Worm (Caenorhabditis elegans): ENCODE measurements around the gene B0564.2.

B0564.2 gene

ce11 chrIV:13078342-13078741, 29.1 kb upstream of the B0564.2 start:
- TF ChIP-seq vab-7 (GFP tag; IDR thresholded peaks at IDR 0.05), result 0 out of 2 replicates have a peak, but pooled peaks have one; percentile 7
- TF ChIP-seq fos-1 (tag; optimal IDR thresholded peaks at IDR 0.05), result no peak
- no peak for TF ChIP-seq Y5F2A.4 (GFP tag; optimal IDR thresholded peaks at IDR 0.05)
- TF ChIP-seq R02D3.7 (tag; optimal IDR thresholded peaks at IDR 0.05), result no peak
- no peak for TF ChIP-seq aha-1 (tag)
- no peak for TF ChIP-seq mdt-29 (GFP tag; IDR thresholded peaks at IDR 0.05)
- no peak for TF ChIP-seq mxl-2 (GFP tag; conservative IDR thresholded peaks at IDR 0.05)
- TF ChIP-seq Y105C5A.15 (GFP tag; IDR thresholded peaks at IDR 0.05), result no peak
- TF ChIP-seq ZK546.5 (tag; optimal IDR thresholded peaks at IDR 0.05), result no peak
- no peak for TF ChIP-seq ceh-32 (tag; optimal IDR thresholded peaks at IDR 0.05; ENCODE audit: poor library complexity)
- no peak for TF ChIP-seq egl-27 (tag; optimal IDR thresholded peaks at IDR 0.05)
- TF ChIP-seq nhr-6 (tag; optimal IDR thresholded peaks at IDR 0.05), result no peak
- TF ChIP-seq lin-38 (GFP tag; IDR thresholded peaks at IDR 0.05), result no peak
- no peak for TF ChIP-seq dpl-1 (GFP tag; optimal IDR thresholded peaks at IDR 0.05)
- TF ChIP-seq snpc-4 (tag; optimal IDR thresholded peaks at IDR 0.05), result no peak
- peak in 1 of 2 experiments; percentile 96 for TF ChIP-seq unc-62 (GFP tag; optimal IDR thresholded peaks at IDR 0.05 in 1 of 2)
- TF ChIP-seq unc-62 (tag; optimal IDR thresholded peaks at IDR 0.05), result no peak

- TF ChIP-seq nhr-77 (tag; optimal IDR thresholded peaks at IDR 0.05) (no peak), vab-7 (GFP tag; IDR thresholded peaks at IDR 0.05) (no peak), mdl-1 (tag; optimal IDR thresholded peaks at IDR 0.05) (peak in 1 of 2 experiments; percentile 28), F37D6.2 (tag; optimal IDR thresholded peaks at IDR 0.05) (no peak), mxl-3 (GFP tag; optimal IDR thresholded peaks at IDR 0.05) (peak; percentile 60), nhr-28 (tag; optimal IDR thresholded peaks at IDR 0.05) (peak; percentile 76), hlh-30 (tag; optimal IDR thresholded peaks at IDR 0.05; ENCODE audit: insufficient read depth) (peak; percentile 55), cey-2 (tag; optimal IDR thresholded peaks at IDR 0.05; ENCODE audit: borderline replicate concordance, insufficient read depth) (peak; percentile 80), hlh-11 (tag; optimal IDR thresholded peaks at IDR 0.05) (peak; percentile 67), unc-130 (GFP tag; optimal IDR thresholded peaks at IDR 0.05) (no peak), daf-8 (GFP tag; IDR thresholded peaks at IDR 0.05) (no peak), dve-1 (tag; optimal IDR thresholded peaks at IDR 0.05; ENCODE audit: insufficient read depth) (peak; percentile 21), nhr-6 (tag; optimal IDR thresholded peaks at IDR 0.05) (no peak), spr-1 (tag; optimal IDR thresholded peaks at IDR 0.05) (no peak)
Measured at ce11 chrIV:13079119-13079518, 28.3 kb upstream of the B0564.2 start, which contains the start of gene C39E9.8. Gene C39E9.8 (plus strand): TSS chrIV:13079446.

ce11 chrIV:13080185-13080584, 27.3 kb upstream of the B0564.2 start:
- TF ChIP-seq ceh-20 (GFP tag; IDR thresholded peaks at IDR 0.05) (no peak), nhr-28 (tag; optimal IDR thresholded peaks at IDR 0.05) (peak; percentile 92), hlh-11 (tag; optimal IDR thresholded peaks at IDR 0.05) (peak; percentile 20), nhr-11 (tag; optimal IDR thresholded peaks at IDR 0.05) (peak; percentile 89), R02D3.7 (tag; optimal IDR thresholded peaks at IDR 0.05) (no peak), mdl-1 (tag; optimal IDR thresholded peaks at IDR 0.05) (peak in 1 of 2 experiments; percentile 5), spr-1 (tag; optimal IDR thresholded peaks at IDR 0.05) (no peak)

- TF ChIP-seq unc-62 (GFP tag; optimal IDR thresholded peaks at IDR 0.05 in 1 of 2) (peak in 1 of 2 experiments; percentile 94), unc-62 (tag; optimal IDR thresholded peaks at IDR 0.05) (no peak), mxl-2 (GFP tag; conservative IDR thresholded peaks at IDR 0.05) (no peak), aha-1 (tag) (peak; percentile 9), nhr-25 (tag; optimal IDR thresholded peaks at IDR 0.05; ENCODE audit: borderline replicate concordance, insufficient read depth) (peak; percentile 8)
Measured at ce11 chrIV:13080861-13081260, 26.6 kb upstream of the B0564.2 start.

ce11 chrIV:13082106-13082505, 25.4 kb upstream of the B0564.2 start:
- TF ChIP-seq tra-1 (GFP tag; IDR thresholded peaks at IDR 0.05) (no peak), ctbp-1 (GFP tag; IDR thresholded peaks at IDR 0.05) (0 out of 2 replicates have a peak, but pooled peaks have one; percentile 31), dmd-6 (GFP tag; IDR thresholded peaks at IDR 0.05) (no peak), unc-62 (GFP tag; optimal IDR thresholded peaks at IDR 0.05 in 1 of 2) (peak in 1 of 2 experiments; percentile 98), unc-62 (tag; optimal IDR thresholded peaks at IDR 0.05) (no peak), egl-43 (GFP tag; IDR thresholded peaks at IDR 0.05) (0 out of 2 replicates have a peak, but pooled peaks have one; percentile 40), zag-1 (tag; optimal IDR thresholded peaks at IDR 0.05) (no peak), R02D3.7 (tag; optimal IDR thresholded peaks at IDR 0.05) (no peak), D1046.2 (GFP tag; IDR thresholded peaks at IDR 0.05) (0 out of 2 replicates have a peak, but pooled peaks have one; percentile 17), ceh-20 (GFP tag; IDR thresholded peaks at IDR 0.05) (0 out of 2 replicates have a peak, but pooled peaks have one; percentile 21), ama-1 (optimal IDR thresholded peaks at IDR 0.05) (peak; percentile 39), ceh-62 (tag; optimal IDR thresholded peaks at IDR 0.05) (no peak)
